Fruit fly (Drosophila melanogaster) whole organism, prepupa: ENCODE data around the gene CG5608.

Experiments
- Blimp-1 ChIP-seq: fragments of 200-800 bp; sonication (Bioruptor generic); optimal IDR thresholded peaks from 3 replicates; lab custom pipeline; 2017; ENCODE audit warnings: missing biosample characterization, missing genetic modification characterization, mild to moderate bottlenecking, moderate library complexity, missing genetic modification reagents
- CG10631 ChIP-seq: fragments of 200-800 bp; sonication (Bioruptor generic); optimal IDR thresholded peaks from 2 replicates; lab custom pipeline; 2016; ENCODE audit warnings: missing biosample characterization, missing genetic modification characterization
- CG11762 ChIP-seq: fragments of 200-800 bp; sonication (Bioruptor generic); optimal IDR thresholded peaks from 3 replicates; lab custom pipeline; 2016; ENCODE audit warnings: missing biosample characterization, missing genetic modification characterization; ENCODE audit not compliant: insufficient read depth
- CG9139 ChIP-seq: fragments of 200-800 bp; sonication (Bioruptor generic); optimal IDR thresholded peaks from 3 replicates; lab custom pipeline; 2017; ENCODE audit warnings: missing biosample characterization, mild to moderate bottlenecking, missing genetic modification characterization
- Eip78C ChIP-seq: fragments of 200-800 bp; sonication (Bioruptor generic); peaks from one replicate; lab custom pipeline; 2016; ENCODE audit warnings: missing biosample characterization, missing genetic modification characterization
- Hr38 ChIP-seq: sonication (Bioruptor generic); optimal IDR thresholded peaks from 2 replicates; lab custom pipeline; 2016; ENCODE audit warnings: missing biosample characterization, missing genetic modification characterization
- Lpt ChIP-seq: fragments of 200-800 bp; sonication (Bioruptor generic); optimal IDR thresholded peaks from 3 replicates; lab custom pipeline; 2016; ENCODE audit warnings: missing biosample characterization, missing genetic modification characterization
- OdsH ChIP-seq: fragments of 200-800 bp; sonication (Bioruptor generic); optimal IDR thresholded peaks from 3 replicates; lab custom pipeline; 2016; ENCODE audit warnings: missing biosample characterization, missing genetic modification characterization
- Sox14 ChIP-seq: fragments of 200-800 bp; sonication (Bioruptor generic); optimal IDR thresholded peaks from 3 replicates; lab custom pipeline; 2016; ENCODE audit warnings: missing biosample characterization, missing genetic modification characterization

dm6 chr3R:12426310-12426653 lies 38.8 kb downstream of the CG5608 start, which contains the start of gene NANS:
- TF ChIP-seq CG10631 (GFP tag; lab: Kevin White, UChicago) (no peak), Hr38 (GFP tag; lab: Kevin White, UChicago) (no peak), Eip78C (GFP tag; lab: Kevin White, UChicago) (no peak), OdsH (no peak), Sox14 (GFP tag; lab: Kevin White, UChicago) (no peak), Blimp-1 (GFP tag; lab: Kevin White, UChicago) (no peak), CG9139 (no peak), CG11762 (GFP tag; lab: Kevin White, UChicago) (no peak), Lpt (GFP tag; lab: Kevin White, UChicago) (no peak)
